Worm (Caenorhabditis elegans) whole organism, L1 larva: Measurements from ENCODE around the gene ZK470.6.

Experiments
- C04F5.9 ChIP-seq: sonication (generic microtip); optimal IDR thresholded peaks from 2 replicates; lab custom pipeline; 2016; ENCODE audit warnings: missing genetic modification characterization, missing compliant biosample characterization
- C16A3.4 ChIP-seq: fragments of 150-350 bp; optimal IDR thresholded peaks from 2 replicates; lab custom pipeline; 2014; ENCODE audit warnings: missing biosample characterization, missing genetic modification characterization
- C34B4.2 ChIP-seq: sonication (generic microtip); optimal IDR thresholded peaks from 2 replicates; lab custom pipeline; 2017; ENCODE audit warnings: mild to moderate bottlenecking, missing genetic modification characterization, missing compliant biosample characterization
- Y116A8C.19 ChIP-seq: sonication (generic microtip); optimal IDR thresholded peaks from 2 replicates; lab custom pipeline; 2016; ENCODE audit warnings: missing compliant biosample characterization, missing genetic modification characterization, borderline replicate concordance
- aha-1 ChIP-seq: fragments of 150-350 bp; optimal IDR thresholded peaks from 2 replicates; lab custom pipeline; 2014; ENCODE audit warnings: missing biosample characterization, missing genetic modification characterization
- ama-1 ChIP-seq: fragments of 150-350 bp; optimal IDR thresholded peaks from 2 replicates; lab custom pipeline; 2014
- ceh-63 ChIP-seq: fragments of 200-800 bp; sonication (Bioruptor generic); optimal IDR thresholded peaks from 2 replicates; lab custom pipeline; 2018; ENCODE audit warnings: mild to moderate bottlenecking, missing genetic modification characterization, missing compliant biosample characterization
- ceh-8 ChIP-seq: fragments of 200-800 bp; sonication (Bioruptor generic); optimal IDR thresholded peaks from 2 replicates; lab custom pipeline; 2018; ENCODE audit warnings: mild to moderate bottlenecking, missing genetic modification characterization, moderate library complexity, missing compliant biosample characterization
- ceh-82 ChIP-seq, 3 experiments: fragments of 150-350 bp in 1 of 3; sonication (generic microtip) in 2 of 3; optimal IDR thresholded peaks; 2 replicates each; lab custom pipeline; 2014 to 2017; ENCODE audit warnings: missing biosample characterization in 3 of 3, missing genetic modification characterization in 3 of 3
- ceh-88 ChIP-seq: fragments of 200-800 bp; sonication (Bioruptor generic); IDR thresholded peaks from 2 replicates; pipeline ENCODE4 v1.3.6; 2022; ENCODE audit warnings: missing genetic modification characterization, missing compliant biosample characterization
- ces-1 ChIP-seq: fragments of 150-350 bp; optimal IDR thresholded peaks from 2 replicates; lab custom pipeline; 2014; ENCODE audit warnings: missing biosample characterization, missing genetic modification reagents, missing genetic modification characterization
- dsc-1 ChIP-seq: sonication (generic microtip); optimal IDR thresholded peaks from 2 replicates; lab custom pipeline; 2016; ENCODE audit warnings: mild to moderate bottlenecking, missing genetic modification characterization, missing compliant biosample characterization
- efl-3 ChIP-seq: fragments of 200-800 bp; sonication (Bioruptor generic); optimal IDR thresholded peaks from 2 replicates; lab custom pipeline; 2018; ENCODE audit warnings: mild to moderate bottlenecking, missing genetic modification characterization, missing compliant biosample characterization
- egl-27 ChIP-seq, 2 experiments: fragments of 150-350 bp in 1 of 2; sonication (generic microtip); optimal IDR thresholded peaks; 3 replicates each; lab custom pipeline; 2017 to 2018; ENCODE audit warnings: missing biosample characterization in 2 of 2, missing genetic modification characterization in 2 of 2, missing genetic modification reagents in 2 of 2
- elt-2 ChIP-seq: sonication (generic microtip); optimal IDR thresholded peaks from 2 replicates; lab custom pipeline; 2016; ENCODE audit warnings: missing genetic modification characterization, mild to moderate bottlenecking, inconsistent platforms, missing compliant biosample characterization, missing genetic modification reagents
- elt-3 ChIP-seq, 6 experiments: fragments of 150-350 bp in 1 of 6; sonication (generic microtip); optimal IDR thresholded peaks; 2 replicates each; lab custom pipeline; 2017 to 2018; ENCODE audit warnings: missing biosample characterization in 6 of 6, missing genetic modification characterization in 6 of 6, inconsistent platforms in 1 of 6
- ets-5 ChIP-seq: fragments of 200-800 bp; sonication (Bioruptor generic); IDR thresholded peaks from 2 replicates; pipeline ENCODE4 v1.3.6; 2022; ENCODE audit warnings: missing genetic modification characterization, missing compliant biosample characterization
- fkh-10 ChIP-seq: sonication (generic microtip); optimal IDR thresholded peaks from 2 replicates; lab custom pipeline; 2017; ENCODE audit warnings: missing biosample characterization, missing genetic modification reagents, missing genetic modification characterization
- fkh-4 ChIP-seq: sonication (generic microtip); optimal IDR thresholded peaks from 2 replicates; lab custom pipeline; 2016; ENCODE audit warnings: missing compliant biosample characterization, missing genetic modification characterization, borderline replicate concordance
- fos-1 ChIP-seq: fragments of 150-350 bp; optimal IDR thresholded peaks from 2 replicates; lab custom pipeline; 2014; ENCODE audit warnings: missing biosample characterization, missing genetic modification characterization
- hlh-17 ChIP-seq: fragments of 200-800 bp; sonication (Bioruptor generic); optimal IDR thresholded peaks from 2 replicates; lab custom pipeline; 2018; ENCODE audit warnings: missing genetic modification characterization, mild to moderate bottlenecking, missing compliant biosample characterization, moderate library complexity, borderline replicate concordance
- hlh-4 ChIP-seq: sonication (generic microtip); optimal IDR thresholded peaks from 2 replicates; lab custom pipeline; 2016; ENCODE audit warnings: mild to moderate bottlenecking, missing genetic modification characterization, missing compliant biosample characterization
- hpl-2 ChIP-seq: fragments of 150-350 bp; optimal IDR thresholded peaks from 2 replicates; lab custom pipeline; 2014; ENCODE audit warnings: missing biosample characterization, missing genetic modification reagents, missing genetic modification characterization
- irx-1 ChIP-seq: sonication (generic microtip); optimal IDR thresholded peaks from 2 replicates; lab custom pipeline; 2016; ENCODE audit warnings: missing genetic modification characterization, missing compliant biosample characterization
- isw-1 ChIP-seq: fragments of 200-800 bp; sonication (Bioruptor generic); IDR thresholded peaks from 2 replicates; pipeline ENCODE4 v1.3.6; 2022; ENCODE audit warnings: missing genetic modification characterization, missing compliant biosample characterization
- lin-13 ChIP-seq: fragments of 150-350 bp; optimal IDR thresholded peaks from 2 replicates; lab custom pipeline; 2014; ENCODE audit warnings: missing biosample characterization, missing genetic modification reagents, missing genetic modification characterization
- lin-14 ChIP-seq: fragments of 200-800 bp; sonication (Bioruptor generic); optimal IDR thresholded peaks from 2 replicates; lab custom pipeline; 2018; ENCODE audit warnings: mild to moderate bottlenecking, missing genetic modification characterization, moderate library complexity, missing compliant biosample characterization
- lin-35 ChIP-seq, 2 experiments: fragments of 150-350 bp; optimal IDR thresholded peaks; 2 replicates each; lab custom pipeline; 2014; ENCODE audit warnings: missing biosample characterization in 2 of 2, missing genetic modification characterization in 2 of 2, missing genetic modification reagents in 2 of 2
- lin-39 ChIP-seq: fragments of 150-350 bp; optimal IDR thresholded peaks from 2 replicates; lab custom pipeline; 2014; ENCODE audit warnings: missing biosample characterization, missing genetic modification reagents, missing genetic modification characterization
- lsy-2 ChIP-seq, 2 experiments: fragments of 150-350 bp; optimal IDR thresholded peaks; 2 replicates each; lab custom pipeline; 2014; ENCODE audit warnings: missing biosample characterization in 2 of 2, missing genetic modification characterization in 2 of 2
- mdl-1 ChIP-seq, 2 experiments: fragments of 150-350 bp; optimal IDR thresholded peaks; 2 replicates each; lab custom pipeline; 2014 to 2017; ENCODE audit warnings: missing biosample characterization in 2 of 2, missing genetic modification characterization in 2 of 2, inconsistent platforms in 1 of 2
- mef-2 ChIP-seq: fragments of 150-350 bp; optimal IDR thresholded peaks from 2 replicates; lab custom pipeline; 2014; ENCODE audit warnings: missing biosample characterization, missing genetic modification characterization
- mep-1 ChIP-seq: fragments of 150-350 bp; optimal IDR thresholded peaks from 2 replicates; lab custom pipeline; 2014; ENCODE audit warnings: missing biosample characterization, missing genetic modification characterization
- nhr-237 ChIP-seq: fragments of 150-350 bp; optimal IDR thresholded peaks from 2 replicates; lab custom pipeline; 2014; ENCODE audit warnings: missing biosample characterization, missing genetic modification characterization
- nhr-47 ChIP-seq: sonication (generic microtip); optimal IDR thresholded peaks from 2 replicates; lab custom pipeline; 2016; ENCODE audit warnings: mild to moderate bottlenecking, missing genetic modification characterization, moderate library complexity, missing compliant biosample characterization
- nhr-71 ChIP-seq: sonication (generic microtip); optimal IDR thresholded peaks from 2 replicates; lab custom pipeline; 2016; ENCODE audit warnings: mild to moderate bottlenecking, missing genetic modification characterization, moderate library complexity, missing compliant biosample characterization
- nhr-76 ChIP-seq: sonication (generic microtip); optimal IDR thresholded peaks from 2 replicates; lab custom pipeline; 2017; ENCODE audit warnings: missing biosample characterization, missing genetic modification characterization
- nhr-84 ChIP-seq: sonication (generic microtip); optimal IDR thresholded peaks from 2 replicates; lab custom pipeline; 2017; ENCODE audit warnings: missing biosample characterization, missing genetic modification characterization
- nhr-90 ChIP-seq: sonication (generic microtip); optimal IDR thresholded peaks from 2 replicates; lab custom pipeline; 2016; ENCODE audit warnings: mild to moderate bottlenecking, missing genetic modification characterization, missing compliant biosample characterization; ENCODE audit not compliant: poor library complexity
- pax-3 ChIP-seq: fragments of 200-800 bp; sonication (Bioruptor generic); optimal IDR thresholded peaks from 2 replicates; lab custom pipeline; 2018; ENCODE audit warnings: mild to moderate bottlenecking, missing genetic modification characterization, moderate library complexity, missing compliant biosample characterization
- rnt-1 ChIP-seq: sonication (generic microtip); optimal IDR thresholded peaks from 2 replicates; lab custom pipeline; 2016; ENCODE audit warnings: mild to moderate bottlenecking, missing genetic modification characterization, moderate library complexity, missing compliant biosample characterization
- skn-1 ChIP-seq: fragments of 150-350 bp; optimal IDR thresholded peaks from 2 replicates; lab custom pipeline; 2014; ENCODE audit warnings: missing biosample characterization, missing genetic modification characterization
- snu-23 ChIP-seq: sonication (generic microtip); optimal IDR thresholded peaks from 2 replicates; lab custom pipeline; 2016; ENCODE audit warnings: missing genetic modification characterization, missing compliant biosample characterization
- sox-4 ChIP-seq: sonication (generic microtip); optimal IDR thresholded peaks from 2 replicates; lab custom pipeline; 2016; ENCODE audit warnings: missing genetic modification characterization, missing compliant biosample characterization
- tbx-2 ChIP-seq: sonication (generic microtip); optimal IDR thresholded peaks from 2 replicates; lab custom pipeline; 2016; ENCODE audit warnings: missing genetic modification characterization, missing compliant biosample characterization
- tlp-1 ChIP-seq: fragments of 150-350 bp; optimal IDR thresholded peaks from 2 replicates; lab custom pipeline; 2014; ENCODE audit warnings: missing biosample characterization, missing genetic modification characterization
- unc-130 ChIP-seq: fragments of 150-350 bp; optimal IDR thresholded peaks from 2 replicates; lab custom pipeline; 2017; ENCODE audit warnings: missing biosample characterization, missing genetic modification characterization, inconsistent platforms
- unc-62 ChIP-seq: fragments of 150-350 bp; optimal IDR thresholded peaks from 2 replicates; lab custom pipeline; 2014; ENCODE audit warnings: missing biosample characterization, missing genetic modification reagents, missing genetic modification characterization
- unc-98 ChIP-seq: fragments of 200-800 bp; sonication (Bioruptor generic); IDR thresholded peaks from 2 replicates; pipeline ENCODE4 v1.3.6; 2022; ENCODE audit warnings: missing genetic modification characterization, missing compliant biosample characterization
- vab-15 ChIP-seq: sonication (generic microtip); optimal IDR thresholded peaks from 2 replicates; lab custom pipeline; 2017; ENCODE audit warnings: missing genotype, mild to moderate bottlenecking, missing genetic modification characterization, missing compliant biosample characterization

The ZK470.6 gene

DNA sequence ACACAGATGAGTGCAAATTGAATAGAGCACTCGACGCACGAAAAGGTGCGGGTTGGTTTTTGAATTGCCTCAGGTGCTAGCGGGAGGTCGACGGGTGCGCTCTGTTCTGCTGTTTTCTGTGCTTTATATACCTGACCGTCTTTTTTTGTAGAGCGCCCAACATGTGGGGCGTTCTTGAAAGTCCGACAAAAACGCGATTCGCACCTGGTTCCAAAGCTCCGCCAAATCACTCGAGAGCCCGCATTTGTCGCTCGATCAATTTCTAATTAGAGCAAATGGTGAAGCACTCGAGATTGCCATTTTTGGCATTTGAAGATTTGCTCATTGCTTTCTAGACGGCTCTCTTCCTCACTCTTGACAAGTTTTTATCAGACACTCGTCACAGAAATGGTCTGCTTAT, at the start of gene ZK470.6:
Gene ZK470.6 (minus strand): TSS at position 101 of the 400 bp plus-strand sequence.
- TF ChIP-seq lin-13 (GFP tag; lab: Kevin White, UChicago) (no peak), snu-23 (GFP tag; lab: Kevin White, UChicago) (no peak), isw-1 (GFP tag; lab: Robert Waterston, UW) (no peak), rnt-1 (tag; lab: Kevin White, UChicago) (no peak), nhr-47 (no peak), tbx-2 (no peak), hlh-17 (GFP tag; lab: Kevin White, UChicago) (no peak), ets-5 (GFP tag; lab: Robert Waterston, UW) (no peak), ceh-8 (GFP tag; lab: Kevin White, UChicago) (no peak), lin-35 (GFP tag; optimal IDR thresholded peaks at IDR 0.05; lab: Kevin White, UChicago) (no peak), nhr-71 (tag; lab: Kevin White, UChicago) (no peak)

ce11 chrX:4222779-4223387, 45.6 kb upstream of the ZK470.6 start:
- TF ChIP-seq ceh-63 (GFP tag; lab: Kevin White, UChicago) (no peak), fkh-4 (peak; percentile 61), dsc-1 (tag; lab: Kevin White, UChicago) (peak; percentile 96), aha-1 (tag; lab: Kevin White, UChicago) (peak; percentile 1), C04F5.9 (tag; lab: Kevin White, UChicago) (peak; percentile 86), fos-1 (tag; lab: Kevin White, UChicago) (peak; percentile 54), nhr-76 (no peak), unc-62 (GFP tag; lab: Kevin White, UChicago) (no peak), skn-1 (tag; lab: Kevin White, UChicago) (no peak), mep-1 (tag; lab: Kevin White, UChicago) (peak; percentile 65), sox-4 (tag; lab: Kevin White, UChicago) (peak; percentile 94), ceh-88 (GFP tag; lab: Robert Waterston, UW) (peak; percentile 78), egl-27 (tag; optimal IDR thresholded peaks at IDR 0.05; lab: Kevin White, UChicago) (peak in 1 of 2 experiments; percentile 73), unc-98 (GFP tag; lab: Robert Waterston, UW) (no peak), mdl-1 (tag; optimal IDR thresholded peaks at IDR 0.05; lab: Kevin White, UChicago) (peak in 1 of 2 experiments; percentile 54), C34B4.2 (tag; lab: Kevin White, UChicago) (no peak), ces-1 (GFP tag; lab: Kevin White, UChicago) (no peak), isw-1 (GFP tag; lab: Robert Waterston, UW) (peak; percentile 81), nhr-71 (tag; lab: Kevin White, UChicago) (peak; percentile 99), efl-3 (GFP tag; lab: Kevin White, UChicago) (peak; percentile 50), lin-39 (tag; lab: Kevin White, UChicago) (peak; percentile 84), rnt-1 (tag; lab: Kevin White, UChicago) (peak; percentile 60), mef-2 (tag; lab: Kevin White, UChicago) (peak; percentile 84), lsy-2 (tag; optimal IDR thresholded peaks at IDR 0.05; lab: Kevin White, UChicago) (peak; percentile 63 to 86), tlp-1 (tag; lab: Kevin White, UChicago) (no peak), Y116A8C.19 (no peak), ceh-82 (tag; optimal IDR thresholded peaks at IDR 0.05; lab: Kevin White, UChicago) (peak; percentile 45 to 51 (median 49)), elt-2 (tag; lab: Kevin White, UChicago) (peak; percentile 88), nhr-90 (tag; lab: Kevin White, UChicago) (peak; percentile 96), elt-3 (tag; optimal IDR thresholded peaks at IDR 0.05; lab: Kevin White, UChicago) (peak in 1 of 6 experiments; percentile 43), irx-1 (tag; lab: Kevin White, UChicago) (peak; percentile 91), hpl-2 (GFP tag; lab: Kevin White, UChicago) (peak; percentile 91), vab-15 (tag; lab: Kevin White, UChicago) (peak; percentile 9), unc-130 (tag; lab: Kevin White, UChicago) (no peak), nhr-237 (tag; lab: Kevin White, UChicago) (no peak), lin-14 (GFP tag; lab: Kevin White, UChicago) (peak; percentile 96), pax-3 (tag; lab: Kevin White, UChicago) (peak; percentile 86), nhr-84 (tag; lab: Kevin White, UChicago) (no peak), ama-1 (peak; percentile 65), fkh-10 (GFP tag; lab: Kevin White, UChicago) (no peak), C16A3.4 (tag; lab: Kevin White, UChicago) (no peak), nhr-47 (peak; percentile 97), hlh-4 (tag; lab: Kevin White, UChicago) (no peak)
